Fruit fly (Drosophila melanogaster) whole organism, pupa: Measurements from ENCODE around the gene Send2.

Source experiments
- D1 ChIP-seq: fragments of 200-800 bp; sonication (Bioruptor generic); optimal IDR thresholded peaks from 2 replicates; lab custom pipeline; 2018; ENCODE audit warnings: missing biosample characterization, mild to moderate bottlenecking, missing genetic modification characterization, moderate library complexity
- EcR ChIP-seq: fragments of 200-800 bp; sonication (Bioruptor generic); optimal IDR thresholded peaks from 3 replicates; lab custom pipeline; 2019; ENCODE audit warnings: missing biosample characterization, missing genetic modification characterization, mild to moderate bottlenecking, moderate library complexity, missing genetic modification reagents

DNA sequence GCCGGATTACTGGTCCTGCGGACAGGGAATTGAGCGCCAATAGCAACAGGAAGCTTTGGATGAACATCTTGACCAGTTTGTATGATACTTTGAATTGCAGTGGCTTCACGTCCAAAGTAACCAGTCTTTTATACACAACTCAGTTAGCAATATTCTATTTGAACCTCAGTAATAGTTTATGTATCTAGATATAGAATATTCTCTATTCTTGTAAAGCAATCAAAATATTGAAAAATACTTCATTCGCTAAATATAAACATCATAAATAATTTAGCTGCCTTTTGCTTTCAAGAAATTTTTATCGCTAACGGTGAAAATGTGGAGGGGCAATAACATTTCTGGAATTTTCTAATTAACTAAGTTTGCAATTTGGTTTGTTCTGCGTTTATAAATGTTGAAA, at the start of gene Send2:
- TF ChIP-seq D1 (tag; lab: Kevin White, UChicago), result no peak
- TF ChIP-seq EcR (GFP tag; lab: Kevin White, UChicago), result no peak
